Worm (Caenorhabditis elegans): ENCODE data around the gene arl-5.

arl-5 gene

ce11 chrIII:9807560-9808046 is 15.4 kb upstream of the arl-5 start:
- peak; percentile 17 for TF ChIP-seq hlh-30 (tag; optimal IDR thresholded peaks at IDR 0.05; ENCODE audit: insufficient read depth)
- no peak for TF ChIP-seq ahr-1 (tag; optimal IDR thresholded peaks at IDR 0.05)
- no peak for TF ChIP-seq ceh-48 (tag; optimal IDR thresholded peaks at IDR 0.05)

DNA sequence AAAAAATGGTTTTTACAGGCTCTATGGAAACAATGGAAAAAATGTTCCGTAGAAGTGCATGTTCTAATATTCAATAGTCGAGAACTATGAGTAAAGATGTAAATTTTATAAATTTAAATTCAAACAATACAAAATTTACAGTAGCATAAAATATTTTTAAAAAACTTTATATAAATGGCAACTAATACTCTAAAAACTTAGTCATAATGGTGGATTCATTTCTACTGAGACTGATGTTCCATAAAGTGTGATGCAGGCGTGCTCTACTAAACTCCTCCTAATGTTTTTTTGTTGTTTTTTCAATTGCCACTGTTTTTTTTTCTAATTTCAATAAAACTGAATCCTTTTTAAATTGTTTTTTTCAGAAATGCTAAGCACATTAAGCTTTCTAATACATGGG is 14.9 kb upstream of the arl-5 start, which contains the start of gene gtap-2:
Gene gtap-2 (plus strand): TSS at position 366 of the 400 bp plus-strand sequence.
- peak; percentile 50 for TF ChIP-seq tbx-7 (tag; optimal IDR thresholded peaks at IDR 0.05)
- peak; percentile 68 for TF ChIP-seq ceh-31 (tag; optimal IDR thresholded peaks at IDR 0.05)
- peak; percentile 16 for TF ChIP-seq unc-86 (tag; optimal IDR thresholded peaks at IDR 0.05)
- peak; percentile 70 for TF ChIP-seq hlh-8 (tag; optimal IDR thresholded peaks at IDR 0.05)
- peak; percentile 5 for TF ChIP-seq ceh-14 (tag; optimal IDR thresholded peaks at IDR 0.05)
- TF ChIP-seq fax-1 (tag; optimal IDR thresholded peaks at IDR 0.05) = peak; percentile 48
- TF ChIP-seq ets-4 (tag; optimal IDR thresholded peaks at IDR 0.05) = peak; percentile 54
- peak; percentile 45 for TF ChIP-seq elt-2 (tag; optimal IDR thresholded peaks at IDR 0.05)
- no peak for TF ChIP-seq ceh-24 (tag; optimal IDR thresholded peaks at IDR 0.05)
- no peak for TF ChIP-seq fkh-10 (GFP tag; optimal IDR thresholded peaks at IDR 0.05)
- no peak for TF ChIP-seq ceh-48 (tag; optimal IDR thresholded peaks at IDR 0.05)
- peak; percentile 73 for TF ChIP-seq zip-5 (tag; optimal IDR thresholded peaks at IDR 0.05)
- TF ChIP-seq ceh-2 (tag; optimal IDR thresholded peaks at IDR 0.05) = peak; percentile 65
- no peak for TF ChIP-seq T23F11.4 (GFP tag; optimal IDR thresholded peaks at IDR 0.05)
- peak; percentile 77 for TF ChIP-seq tbx-2 (tag; optimal IDR thresholded peaks at IDR 0.05)

ce11 chrIII:9813146-9813545 is 9.9 kb upstream of the arl-5 start, which contains the start of gene ZK632.14:
TSS of gene ZK632.14 (plus strand) at chrIII:9813446.
- TF ChIP-seq ceh-19 (GFP tag; optimal IDR thresholded peaks at IDR 0.05) = no peak
- TF ChIP-seq ceh-34 (tag; optimal IDR thresholded peaks at IDR 0.05) = no peak
- no peak for TF ChIP-seq ztf-16 (tag; optimal IDR thresholded peaks at IDR 0.05)
- no peak for TF ChIP-seq ceh-2 (tag; optimal IDR thresholded peaks at IDR 0.05)
- TF ChIP-seq elt-4 (tag; optimal IDR thresholded peaks at IDR 0.05) = no peak
- no peak for TF ChIP-seq gmeb-2 (tag; optimal IDR thresholded peaks at IDR 0.05)
- no peak for TF ChIP-seq sdc-2 (tag; optimal IDR thresholded peaks at IDR 0.05)
- no peak for TF ChIP-seq unc-55 (GFP tag; optimal IDR thresholded peaks at IDR 0.05)

DNA sequence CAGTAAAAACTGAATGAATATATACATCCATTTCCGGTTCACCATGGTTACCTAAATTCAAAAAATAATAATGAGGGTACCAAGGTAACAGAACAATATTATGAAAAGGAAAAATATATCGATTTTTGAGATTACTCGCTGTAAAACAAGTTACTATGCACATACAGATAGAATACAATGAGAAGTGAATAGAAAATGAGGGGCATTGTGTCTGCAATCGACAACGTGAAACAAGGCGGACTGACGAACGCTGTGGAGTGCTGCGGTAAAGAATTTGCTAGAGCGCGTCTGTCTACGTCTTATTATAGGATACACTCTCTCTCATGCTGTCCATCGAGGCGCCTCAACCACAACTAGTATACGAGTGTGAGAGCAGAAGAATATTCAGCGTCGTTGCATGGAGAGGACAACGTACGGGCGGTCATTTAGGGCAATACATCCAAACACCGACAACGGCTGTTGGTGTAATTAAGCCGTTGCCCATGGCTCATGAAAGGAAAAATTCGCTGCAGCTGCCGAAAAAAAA is 5.9 kb upstream of the arl-5 start, which contains the start of gene cnx-1:
Gene cnx-1 (minus strand): TSS at position 51 of the 526 bp plus-strand sequence.
- no peak for TF ChIP-seq sox-4 (tag; optimal IDR thresholded peaks at IDR 0.05)
- TF ChIP-seq unc-86 (tag; optimal IDR thresholded peaks at IDR 0.05) = peak; percentile 31
- TF ChIP-seq ceh-14 (tag; optimal IDR thresholded peaks at IDR 0.05) = peak; percentile 21
- peak; percentile 25 for TF ChIP-seq sdc-2 (tag; optimal IDR thresholded peaks at IDR 0.05)
- TF ChIP-seq hlh-30 (tag; optimal IDR thresholded peaks at IDR 0.05; ENCODE audit: insufficient read depth) = peak; percentile 3
- TF ChIP-seq tbx-2 (tag; optimal IDR thresholded peaks at IDR 0.05) = peak; percentile 30
- no peak for TF ChIP-seq Y22D7AL.16 (tag; optimal IDR thresholded peaks at IDR 0.05)
- no peak for TF ChIP-seq ztf-16 (tag; optimal IDR thresholded peaks at IDR 0.05)
- TF ChIP-seq rnt-1 (tag; optimal IDR thresholded peaks at IDR 0.05) = peak; percentile 60
- TF ChIP-seq fkh-10 (GFP tag; optimal IDR thresholded peaks at IDR 0.05) = no peak
- TF ChIP-seq unc-42 (tag; optimal IDR thresholded peaks at IDR 0.05) = peak; percentile 28
- TF ChIP-seq ceh-34 (tag; optimal IDR thresholded peaks at IDR 0.05) = peak; percentile 29
- no peak for TF ChIP-seq zip-5 (tag; optimal IDR thresholded peaks at IDR 0.05)
- TF ChIP-seq pat-9 (tag; optimal IDR thresholded peaks at IDR 0.05) = no peak
- no peak for TF ChIP-seq nhr-11 (tag; optimal IDR thresholded peaks at IDR 0.05)
- TF ChIP-seq C38D4.7 (GFP tag; optimal IDR thresholded peaks at IDR 0.05) = no peak
- TF ChIP-seq elt-2 (tag; optimal IDR thresholded peaks at IDR 0.05) = peak; percentile 18
- no peak for TF ChIP-seq nhr-232 (tag; optimal IDR thresholded peaks at IDR 0.05)
- TF ChIP-seq ref-2 (tag; optimal IDR thresholded peaks at IDR 0.05) = peak; percentile 60
- no peak for TF ChIP-seq ceh-24 (tag; optimal IDR thresholded peaks at IDR 0.05)
- no peak for TF ChIP-seq F13H6.1 (tag; optimal IDR thresholded peaks at IDR 0.05)
- TF ChIP-seq dmd-4 (tag; optimal IDR thresholded peaks at IDR 0.05; ENCODE audit: borderline replicate concordance) = no peak
- no peak for TF ChIP-seq ceh-2 (tag; optimal IDR thresholded peaks at IDR 0.05)
- TF ChIP-seq ets-4 (tag; optimal IDR thresholded peaks at IDR 0.05) = no peak
- no peak for TF ChIP-seq ceh-45 (GFP tag; IDR thresholded peaks at IDR 0.05)
- TF ChIP-seq madf-2 (tag; optimal IDR thresholded peaks at IDR 0.05) = peak; percentile 11
- TF ChIP-seq lim-6 (tag; optimal IDR thresholded peaks at IDR 0.05) = no peak
- TF ChIP-seq elt-4 (tag; optimal IDR thresholded peaks at IDR 0.05) = no peak
- TF ChIP-seq sox-2 (GFP tag; IDR thresholded peaks at IDR 0.05) = no peak
- peak; percentile 30 for TF ChIP-seq pros-1 (tag; optimal IDR thresholded peaks at IDR 0.05)
- TF ChIP-seq K02D7.2 (tag; optimal IDR thresholded peaks at IDR 0.05) = no peak
- TF ChIP-seq npax-4 (tag; optimal IDR thresholded peaks at IDR 0.05) = no peak
- TF ChIP-seq ceh-31 (tag; optimal IDR thresholded peaks at IDR 0.05) = peak; percentile 85
- TF ChIP-seq C08G9.2 (tag; optimal IDR thresholded peaks at IDR 0.05) = peak; percentile 12
- no peak for TF ChIP-seq ama-1 (optimal IDR thresholded peaks at IDR 0.05)
- no peak for TF ChIP-seq ahr-1 (tag; optimal IDR thresholded peaks at IDR 0.05)

All from whole organism, late embryonic.